Fruit fly (Drosophila melanogaster): ENCODE measurements around the gene IFT57.

dm6 chr2L:3569892-3570291, 39.3 kb downstream of the IFT57 start:
- TF ChIP-seq CG8478 (optimal IDR thresholded peaks at IDR 0.05) (no peak), CTCF (optimal IDR thresholded peaks at IDR 0.05) (no peak)
